Worm (Caenorhabditis elegans): ENCODE data around the gene R02F11.10.

ce11 chrV:4755308-4756029 lies 33.5 kb upstream of the R02F11.10 start, which contains the start of gene pgl-3:
- TF ChIP-seq ama-1 (optimal IDR thresholded peaks at IDR 0.05) (no peak), nfya-1 (tag; optimal IDR thresholded peaks at IDR 0.05; ENCODE audit: insufficient read depth) (no peak), unc-62 (GFP tag; optimal IDR thresholded peaks at IDR 0.05) (no peak)

Data from whole organism, L3 larva.